Fruit fly (Drosophila melanogaster): ENCODE results near the gene CG17781.

dm6 chr3R:24364880-24365604, 10.4 kb downstream of the CG17781 start, which contains the start of the genes CG17784 and CG13613:
- TF ChIP-seq achi (GFP tag; optimal IDR thresholded peaks at IDR 0.05) (no peak), topi (GFP tag; optimal IDR thresholded peaks at IDR 0.05) (no peak), CG6808 (GFP tag; optimal IDR thresholded peaks at IDR 0.05) (no peak), Lpt (GFP tag; optimal IDR thresholded peaks at IDR 0.05) (no peak), CG6792 (GFP tag; optimal IDR thresholded peaks at IDR 0.05) (no peak), acj6 (GFP tag; optimal IDR thresholded peaks at IDR 0.05) (no peak), CG7368 (GFP tag; optimal IDR thresholded peaks at IDR 0.05) (no peak), CG15336 (GFP tag; IDR thresholded peaks at IDR 0.05) (no peak), CG6854 (GFP tag; optimal IDR thresholded peaks at IDR 0.05) (no peak), Sox102F (GFP tag; optimal IDR thresholded peaks at IDR 0.05) (no peak), CG32006 (GFP tag; optimal IDR thresholded peaks at IDR 0.05) (no peak), Sox15 (GFP tag; optimal IDR thresholded peaks at IDR 0.05) (no peak), CG11294 (GFP tag; IDR thresholded peaks at IDR 0.05) (no peak)

Data from whole organism, prepupa.